Worm (Caenorhabditis elegans) whole organism, L3 larva: ENCODE measurements around the gene phf-5.
A peak's percentile ranks its signal among the peaks of the same experiment; 100 is the strongest.

Experiments used
- R02D3.7 ChIP-seq: fragments of 150-350 bp; optimal IDR thresholded peaks from 2 replicates; lab custom pipeline; 2014; ENCODE audit warnings: missing biosample characterization, missing genetic modification characterization
- ZK546.5 ChIP-seq: sonication (generic microtip); optimal IDR thresholded peaks from 2 replicates; lab custom pipeline; 2017; ENCODE audit warnings: missing biosample characterization, missing genetic modification characterization
- aly-2 ChIP-seq: fragments of 150-350 bp; optimal IDR thresholded peaks from 2 replicates; lab custom pipeline; 2014; ENCODE audit warnings: missing biosample characterization, missing genetic modification characterization
- ama-1 ChIP-seq: fragments of 150-350 bp; optimal IDR thresholded peaks from 2 replicates; lab custom pipeline; 2018
- ceh-16 ChIP-seq: sonication (generic microtip); optimal IDR thresholded peaks from 2 replicates; lab custom pipeline; 2017; ENCODE audit warnings: missing biosample characterization, missing genetic modification characterization
- ceh-28 ChIP-seq: fragments of 150-350 bp; optimal IDR thresholded peaks from 2 replicates; lab custom pipeline; 2014; ENCODE audit warnings: missing biosample characterization, missing genetic modification reagents, missing genetic modification characterization
- egl-27 ChIP-seq: sonication (generic microtip); optimal IDR thresholded peaks from 4 replicates; lab custom pipeline; 2017; ENCODE audit warnings: missing biosample characterization, missing genetic modification reagents, missing genetic modification characterization
- elt-1 ChIP-seq: fragments of 150-350 bp; optimal IDR thresholded peaks from 2 replicates; lab custom pipeline; 2014; ENCODE audit warnings: missing biosample characterization, missing genetic modification characterization
- elt-2 ChIP-seq: sonication (generic microtip); optimal IDR thresholded peaks from 2 replicates; lab custom pipeline; 2016; ENCODE audit warnings: missing genetic modification reagents, mild to moderate bottlenecking, missing genetic modification characterization, missing compliant biosample characterization
- elt-3 ChIP-seq, 3 experiments: fragments of 150-350 bp in 1 of 3; sonication (generic microtip) in 2 of 3; optimal IDR thresholded peaks; 2 replicates in 2 of 3; 4 replicates in 1 of 3; lab custom pipeline; 2014 to 2017; ENCODE audit warnings: missing biosample characterization in 3 of 3, missing genetic modification characterization in 3 of 3
- eor-1 ChIP-seq, 2 experiments: fragments of 150-350 bp; optimal IDR thresholded peaks; 2 replicates each; lab custom pipeline; 2014 to 2018; ENCODE audit warnings: missing biosample characterization in 2 of 2, missing genetic modification characterization in 2 of 2
- fkh-10 ChIP-seq: sonication (generic microtip); optimal IDR thresholded peaks from 2 replicates; lab custom pipeline; 2017; ENCODE audit warnings: missing biosample characterization, missing genetic modification reagents, missing genetic modification characterization
- fkh-2 ChIP-seq: fragments of 150-350 bp; optimal IDR thresholded peaks from 2 replicates; lab custom pipeline; 2014; ENCODE audit warnings: missing biosample characterization, missing genetic modification reagents, missing genetic modification characterization
- lin-39 ChIP-seq: fragments of 150-350 bp; optimal IDR thresholded peaks from 2 replicates; lab custom pipeline; 2018; ENCODE audit warnings: missing biosample characterization, missing genetic modification reagents, missing genetic modification characterization
- nhr-11 ChIP-seq: fragments of 150-350 bp; optimal IDR thresholded peaks from 2 replicates; lab custom pipeline; 2014; ENCODE audit warnings: missing biosample characterization, missing genetic modification characterization
- nhr-12 ChIP-seq: fragments of 150-350 bp; optimal IDR thresholded peaks from 2 replicates; lab custom pipeline; 2014; ENCODE audit warnings: missing biosample characterization, missing genetic modification characterization
- nhr-23 ChIP-seq: fragments of 150-350 bp; optimal IDR thresholded peaks from 2 replicates; lab custom pipeline; 2014; ENCODE audit warnings: missing biosample characterization, missing genetic modification reagents, missing genetic modification characterization
- nhr-25 ChIP-seq: sonication (generic microtip); optimal IDR thresholded peaks from 2 replicates; lab custom pipeline; 2017; ENCODE audit warnings: missing biosample characterization, missing genetic modification characterization
- nhr-43 ChIP-seq: sonication (generic microtip); optimal IDR thresholded peaks from 2 replicates; lab custom pipeline; 2016; ENCODE audit warnings: mild to moderate bottlenecking, missing genetic modification characterization, missing compliant biosample characterization; ENCODE audit not compliant: poor library complexity, severe bottlenecking
- nhr-76 ChIP-seq: fragments of 150-350 bp; sonication (generic microtip); optimal IDR thresholded peaks from 5 replicates; lab custom pipeline; 2014; ENCODE audit warnings: missing biosample characterization, missing genetic modification characterization
- nhr-77 ChIP-seq: fragments of 150-350 bp; optimal IDR thresholded peaks from 2 replicates; lab custom pipeline; 2014; ENCODE audit warnings: missing biosample characterization, missing genetic modification characterization
- pha-4 ChIP-seq: fragments of 150-350 bp; optimal IDR thresholded peaks from 2 replicates; lab custom pipeline; 2014; ENCODE audit warnings: missing biosample characterization, missing genetic modification reagents, missing genetic modification characterization
- sea-2 ChIP-seq: fragments of 150-350 bp; sonication (generic microtip); optimal IDR thresholded peaks from 4 replicates; lab custom pipeline; 2014; ENCODE audit warnings: missing biosample characterization, missing genetic modification reagents, missing genetic modification characterization
- skn-1 ChIP-seq: fragments of 150-350 bp; optimal IDR thresholded peaks from 2 replicates; lab custom pipeline; 2014; ENCODE audit warnings: missing biosample characterization, missing genetic modification characterization
- tbx-2 ChIP-seq: sonication (generic microtip); optimal IDR thresholded peaks from 2 replicates; lab custom pipeline; 2016; ENCODE audit warnings: mild to moderate bottlenecking, missing genetic modification characterization, missing compliant biosample characterization
- zag-1 ChIP-seq: fragments of 150-350 bp; optimal IDR thresholded peaks from 2 replicates; lab custom pipeline; 2014; ENCODE audit warnings: missing biosample characterization, missing genetic modification characterization
- ztf-11 ChIP-seq: fragments of 150-350 bp; optimal IDR thresholded peaks from 2 replicates; lab custom pipeline; 2014; ENCODE audit warnings: missing biosample characterization, missing genetic modification characterization
- ztf-4 ChIP-seq: fragments of 150-350 bp; optimal IDR thresholded peaks from 2 replicates; lab custom pipeline; 2014; ENCODE audit warnings: missing biosample characterization, missing genetic modification characterization

phf-5 gene

ce11 chrIII:2375918-2376317 is 32.5 kb downstream of the phf-5 start, which contains the start of gene H14E04.2 (continued):
- TF ChIP-seq ZK546.5 (tag; lab: Kevin White, UChicago) = no peak

ce11 chrIII:2384364-2384763 is 41.0 kb downstream of the phf-5 start:
- TF ChIP-seq nhr-11 (tag; lab: Kevin White, UChicago) = no peak
- no peak for TF ChIP-seq skn-1 (tag; lab: Kevin White, UChicago)
- no peak for TF ChIP-seq nhr-12 (tag; lab: Kevin White, UChicago)
- TF ChIP-seq ceh-28 (tag; lab: Kevin White, UChicago) = peak; percentile 96
- no peak for TF ChIP-seq aly-2 (tag; lab: Kevin White, UChicago)
- TF ChIP-seq ztf-11 = no peak
- TF ChIP-seq lin-39 = no peak

ce11 chrIII:2386483-2386882 is 43.1 kb downstream of the phf-5 start, which contains the start of gene H14E04.3:
TSS of gene H14E04.3 (minus strand) at chrIII:2386583.
- TF ChIP-seq skn-1 (tag; lab: Kevin White, UChicago) (no peak), nhr-43 (no peak), ceh-16 (tag; lab: Kevin White, UChicago) (no peak), fkh-2 (tag; lab: Kevin White, UChicago) (no peak), elt-1 (tag; lab: Kevin White, UChicago) (no peak), nhr-11 (tag; lab: Kevin White, UChicago) (no peak), nhr-25 (tag; lab: Kevin White, UChicago) (no peak), elt-2 (tag; lab: Kevin White, UChicago) (no peak), nhr-77 (tag; lab: Kevin White, UChicago) (no peak), aly-2 (tag; lab: Kevin White, UChicago) (no peak), ZK546.5 (tag; lab: Kevin White, UChicago) (no peak), egl-27 (tag; lab: Kevin White, UChicago) (no peak), ama-1 (no peak), ztf-4 (tag; lab: Kevin White, UChicago) (no peak)
- TF ChIP-seq, all 47 proteins: peak for 0

- TF ChIP-seq fkh-10 (peak; percentile 85), elt-3 (tag; optimal IDR thresholded peaks at IDR 0.05; lab: Kevin White, UChicago) (no peak)
These were observed 48.3 kb downstream of the phf-5 start for ce11 chrIII:2391704-2392103.

- TF ChIP-seq pha-4 (tag; lab: Kevin White, UChicago) (no peak), eor-1 (tag; optimal IDR thresholded peaks at IDR 0.05; lab: Kevin White, UChicago) (no peak), elt-2 (tag; lab: Kevin White, UChicago) (no peak), ceh-28 (tag; lab: Kevin White, UChicago) (no peak), tbx-2 (no peak), egl-27 (tag; lab: Kevin White, UChicago) (no peak), nhr-43 (no peak), elt-3 (tag; optimal IDR thresholded peaks at IDR 0.05; lab: Kevin White, UChicago) (no peak), nhr-76 (tag; lab: Kevin White, UChicago) (no peak), nhr-11 (tag; lab: Kevin White, UChicago) (no peak), ama-1 (no peak), ZK546.5 (tag; lab: Kevin White, UChicago) (no peak), ztf-4 (tag; lab: Kevin White, UChicago) (no peak), R02D3.7 (tag; lab: Kevin White, UChicago) (no peak), nhr-23 (tag; lab: Kevin White, UChicago) (no peak), zag-1 (tag; lab: Kevin White, UChicago) (no peak), sea-2 (GFP tag; lab: Kevin White, UChicago) (no peak)
These were observed 50.3 kb downstream of the phf-5 start for ce11 chrIII:2393666-2394154.
